Fruit fly (Drosophila melanogaster) S2 (cell line): ENCODE measurements around the gene Atg18b.

Experiments
- CG8478 ChIP-seq: fragments of >200 bp; optimal IDR thresholded peaks from 2 replicates; lab custom pipeline; 2018
- CTCF ChIP-seq, 2 experiments: fragments of >200 bp; optimal IDR thresholded peaks; 2 replicates each; lab custom pipeline; 2018

dm6 chr2L:21166422-21166821 is 54.0 kb downstream of the Atg18b start:
- TF ChIP-seq CG8478 (lab: Kevin White, UChicago) = no peak
- no peak for TF ChIP-seq CTCF (optimal IDR thresholded peaks at IDR 0.05; lab: Kevin White, UChicago)
